Worm (Caenorhabditis elegans) whole organism, L3 larva: Measurements from ENCODE around the gene Y55F3BR.11.

Experiments used
- R02D3.7 ChIP-seq: fragments of 150-350 bp; optimal IDR thresholded peaks from 2 replicates; lab custom pipeline; 2014; ENCODE audit warnings: missing biosample characterization, missing genetic modification characterization
- ZK546.5 ChIP-seq: sonication (generic microtip); optimal IDR thresholded peaks from 2 replicates; lab custom pipeline; 2017; ENCODE audit warnings: missing biosample characterization, missing genetic modification characterization
- aly-2 ChIP-seq: fragments of 150-350 bp; optimal IDR thresholded peaks from 2 replicates; lab custom pipeline; 2014; ENCODE audit warnings: missing biosample characterization, missing genetic modification characterization
- ama-1 ChIP-seq: fragments of 150-350 bp; optimal IDR thresholded peaks from 2 replicates; lab custom pipeline; 2018
- ceh-16 ChIP-seq: sonication (generic microtip); optimal IDR thresholded peaks from 2 replicates; lab custom pipeline; 2017; ENCODE audit warnings: missing biosample characterization, missing genetic modification characterization
- ceh-28 ChIP-seq: fragments of 150-350 bp; optimal IDR thresholded peaks from 2 replicates; lab custom pipeline; 2014; ENCODE audit warnings: missing biosample characterization, missing genetic modification reagents, missing genetic modification characterization
- ceh-82 ChIP-seq: fragments of 150-350 bp; optimal IDR thresholded peaks from 2 replicates; lab custom pipeline; 2014; ENCODE audit warnings: missing biosample characterization, missing genetic modification characterization
- ceh-9 ChIP-seq: sonication (generic microtip); optimal IDR thresholded peaks from 2 replicates; lab custom pipeline; 2018; ENCODE audit warnings: missing biosample characterization, missing genetic modification characterization
- daf-12 ChIP-seq: fragments of 150-350 bp; optimal IDR thresholded peaks from 2 replicates; lab custom pipeline; 2014; ENCODE audit warnings: missing biosample characterization, missing genetic modification reagents, missing genetic modification characterization
- egl-27 ChIP-seq: sonication (generic microtip); optimal IDR thresholded peaks from 4 replicates; lab custom pipeline; 2017; ENCODE audit warnings: missing biosample characterization, missing genetic modification reagents, missing genetic modification characterization
- egl-5 ChIP-seq: fragments of 150-350 bp; optimal IDR thresholded peaks from 2 replicates; lab custom pipeline; 2017; ENCODE audit warnings: missing biosample characterization, missing genetic modification reagents, missing genetic modification characterization, inconsistent platforms
- elt-1 ChIP-seq: fragments of 150-350 bp; optimal IDR thresholded peaks from 2 replicates; lab custom pipeline; 2014; ENCODE audit warnings: missing biosample characterization, missing genetic modification characterization
- elt-2 ChIP-seq: sonication (generic microtip); optimal IDR thresholded peaks from 2 replicates; lab custom pipeline; 2016; ENCODE audit warnings: missing genetic modification reagents, mild to moderate bottlenecking, missing genetic modification characterization, missing compliant biosample characterization
- elt-3 ChIP-seq, 3 experiments: fragments of 150-350 bp in 1 of 3; sonication (generic microtip) in 2 of 3; optimal IDR thresholded peaks; 2 replicates in 2 of 3; 4 replicates in 1 of 3; lab custom pipeline; 2014 to 2017; ENCODE audit warnings: missing biosample characterization in 3 of 3, missing genetic modification characterization in 3 of 3
- fkh-10 ChIP-seq: sonication (generic microtip); optimal IDR thresholded peaks from 2 replicates; lab custom pipeline; 2017; ENCODE audit warnings: missing biosample characterization, missing genetic modification reagents, missing genetic modification characterization
- fkh-2 ChIP-seq: fragments of 150-350 bp; optimal IDR thresholded peaks from 2 replicates; lab custom pipeline; 2014; ENCODE audit warnings: missing biosample characterization, missing genetic modification reagents, missing genetic modification characterization
- hmg-11 ChIP-seq: sonication (generic microtip); optimal IDR thresholded peaks from 2 replicates; lab custom pipeline; 2016; ENCODE audit warnings: missing genetic modification characterization, missing compliant biosample characterization
- jun-1 ChIP-seq: fragments of 150-350 bp; optimal IDR thresholded peaks from 2 replicates; lab custom pipeline; 2014; ENCODE audit warnings: missing biosample characterization, missing genetic modification reagents, missing genetic modification characterization
- lin-15B ChIP-seq: fragments of 150-350 bp; optimal IDR thresholded peaks from 2 replicates; lab custom pipeline; 2014; ENCODE audit warnings: missing biosample characterization, missing genetic modification characterization
- lin-39 ChIP-seq: fragments of 150-350 bp; optimal IDR thresholded peaks from 2 replicates; lab custom pipeline; 2018; ENCODE audit warnings: missing biosample characterization, missing genetic modification reagents, missing genetic modification characterization
- lsy-12 ChIP-seq: sonication (generic microtip); optimal IDR thresholded peaks from 2 replicates; lab custom pipeline; 2016; ENCODE audit warnings: mild to moderate bottlenecking, missing genetic modification characterization, missing compliant biosample characterization
- mdl-1 ChIP-seq: fragments of 150-350 bp; optimal IDR thresholded peaks from 2 replicates; lab custom pipeline; 2014; ENCODE audit warnings: missing biosample characterization, missing genetic modification characterization
- nfya-1 ChIP-seq: sonication (generic microtip); optimal IDR thresholded peaks from 2 replicates; lab custom pipeline; 2017; ENCODE audit warnings: missing genetic modification characterization, mild to moderate bottlenecking, missing compliant biosample characterization, antibody characterized with exemption, moderate library complexity; ENCODE audit not compliant: insufficient read depth
- nhr-11 ChIP-seq: fragments of 150-350 bp; optimal IDR thresholded peaks from 2 replicates; lab custom pipeline; 2014; ENCODE audit warnings: missing biosample characterization, missing genetic modification characterization
- nhr-12 ChIP-seq: fragments of 150-350 bp; optimal IDR thresholded peaks from 2 replicates; lab custom pipeline; 2014; ENCODE audit warnings: missing biosample characterization, missing genetic modification characterization
- nhr-23 ChIP-seq: fragments of 150-350 bp; optimal IDR thresholded peaks from 2 replicates; lab custom pipeline; 2014; ENCODE audit warnings: missing biosample characterization, missing genetic modification reagents, missing genetic modification characterization
- nhr-237 ChIP-seq: fragments of 150-350 bp; optimal IDR thresholded peaks from 2 replicates; lab custom pipeline; 2014; ENCODE audit warnings: missing biosample characterization, missing genetic modification characterization
- nhr-25 ChIP-seq: sonication (generic microtip); optimal IDR thresholded peaks from 2 replicates; lab custom pipeline; 2017; ENCODE audit warnings: missing biosample characterization, missing genetic modification characterization
- nhr-28 ChIP-seq: fragments of 150-350 bp; optimal IDR thresholded peaks from 2 replicates; lab custom pipeline; 2014; ENCODE audit warnings: missing biosample characterization, missing genetic modification characterization
- nhr-43 ChIP-seq: sonication (generic microtip); optimal IDR thresholded peaks from 2 replicates; lab custom pipeline; 2016; ENCODE audit warnings: mild to moderate bottlenecking, missing genetic modification characterization, missing compliant biosample characterization; ENCODE audit not compliant: poor library complexity, severe bottlenecking
- nhr-67 ChIP-seq: fragments of 150-350 bp; optimal IDR thresholded peaks from 2 replicates; lab custom pipeline; 2014; ENCODE audit warnings: missing biosample characterization, missing genetic modification characterization
- nhr-76 ChIP-seq: fragments of 150-350 bp; sonication (generic microtip); optimal IDR thresholded peaks from 5 replicates; lab custom pipeline; 2014; ENCODE audit warnings: missing biosample characterization, missing genetic modification characterization
- nhr-77 ChIP-seq: fragments of 150-350 bp; optimal IDR thresholded peaks from 2 replicates; lab custom pipeline; 2014; ENCODE audit warnings: missing biosample characterization, missing genetic modification characterization
- pha-4 ChIP-seq: fragments of 150-350 bp; optimal IDR thresholded peaks from 2 replicates; lab custom pipeline; 2014; ENCODE audit warnings: missing biosample characterization, missing genetic modification reagents, missing genetic modification characterization
- pqm-1 ChIP-seq: fragments of 150-350 bp; optimal IDR thresholded peaks from 2 replicates; lab custom pipeline; 2017; ENCODE audit warnings: missing biosample characterization, missing genetic modification characterization, inconsistent platforms
- sea-2 ChIP-seq: fragments of 150-350 bp; sonication (generic microtip); optimal IDR thresholded peaks from 4 replicates; lab custom pipeline; 2014; ENCODE audit warnings: missing biosample characterization, missing genetic modification reagents, missing genetic modification characterization
- skn-1 ChIP-seq: fragments of 150-350 bp; optimal IDR thresholded peaks from 2 replicates; lab custom pipeline; 2014; ENCODE audit warnings: missing biosample characterization, missing genetic modification characterization
- snpc-4 ChIP-seq: fragments of 150-350 bp; optimal IDR thresholded peaks from 2 replicates; lab custom pipeline; 2014; ENCODE audit warnings: missing biosample characterization, missing genetic modification characterization
- tbx-2 ChIP-seq: sonication (generic microtip); optimal IDR thresholded peaks from 2 replicates; lab custom pipeline; 2016; ENCODE audit warnings: mild to moderate bottlenecking, missing genetic modification characterization, missing compliant biosample characterization
- unc-39 ChIP-seq: sonication (generic microtip); optimal IDR thresholded peaks from 4 replicates; lab custom pipeline; 2017; ENCODE audit warnings: missing biosample characterization, missing genetic modification characterization
- zag-1 ChIP-seq: fragments of 150-350 bp; optimal IDR thresholded peaks from 2 replicates; lab custom pipeline; 2014; ENCODE audit warnings: missing biosample characterization, missing genetic modification characterization
- ztf-11 ChIP-seq: fragments of 150-350 bp; optimal IDR thresholded peaks from 2 replicates; lab custom pipeline; 2014; ENCODE audit warnings: missing biosample characterization, missing genetic modification characterization
- ztf-4 ChIP-seq: fragments of 150-350 bp; optimal IDR thresholded peaks from 2 replicates; lab custom pipeline; 2014; ENCODE audit warnings: missing biosample characterization, missing genetic modification characterization

Y55F3BR.11 gene

ce11 chrIV:866828-867270 lies 11.8 kb downstream of the Y55F3BR.11 start:
- TF ChIP-seq fkh-2 (tag; lab: Kevin White, UChicago) (no peak), ama-1 (lab: Kevin White, UChicago) (peak; percentile 98), jun-1 (tag; lab: Kevin White, UChicago) (peak; percentile 46), ZK546.5 (tag; lab: Kevin White, UChicago) (no peak), nhr-12 (tag; lab: Kevin White, UChicago) (no peak), ceh-82 (peak; percentile 62), ceh-16 (tag; lab: Kevin White, UChicago) (no peak), lin-15B (peak; percentile 61), nhr-28 (tag; lab: Kevin White, UChicago) (no peak), pha-4 (peak; percentile 64), elt-3 (tag; optimal IDR thresholded peaks at IDR 0.05; lab: Kevin White, UChicago) (peak in 1 of 3 experiments; percentile 67), snpc-4 (peak; percentile 99), pqm-1 (tag; lab: Kevin White, UChicago) (peak; percentile 62), nhr-11 (tag; lab: Kevin White, UChicago) (no peak), tbx-2 (peak; percentile 16), nhr-25 (tag; lab: Kevin White, UChicago) (peak; percentile 86), skn-1 (tag; lab: Kevin White, UChicago) (peak; percentile 80), hmg-11 (tag; lab: Kevin White, UChicago) (no peak), lsy-12 (tag; lab: Kevin White, UChicago) (peak; percentile 62), mdl-1 (tag; lab: Kevin White, UChicago) (no peak), nhr-77 (peak; percentile 73), R02D3.7 (peak; percentile 50), ceh-28 (tag; lab: Kevin White, UChicago) (peak; percentile 52), unc-39 (tag; lab: Kevin White, UChicago) (no peak), nfya-1 (tag; lab: Kevin White, UChicago) (peak; percentile 82), ztf-11 (no peak), aly-2 (tag; lab: Kevin White, UChicago) (peak; percentile 74), nhr-237 (no peak), nhr-23 (tag; lab: Kevin White, UChicago) (peak; percentile 68), nhr-43 (peak; percentile 67), lin-39 (peak; percentile 23), nhr-76 (no peak), elt-2 (tag; lab: Kevin White, UChicago) (peak; percentile 70), elt-1 (tag; lab: Kevin White, UChicago) (no peak), egl-27 (tag; lab: Kevin White, UChicago) (peak; percentile 40)

ce11 chrIV:868723-869122 lies 13.7 kb downstream of the Y55F3BR.11 start:
- TF ChIP-seq lin-39 (no peak), egl-27 (tag; lab: Kevin White, UChicago) (no peak), pqm-1 (tag; lab: Kevin White, UChicago) (no peak), nhr-28 (tag; lab: Kevin White, UChicago) (no peak)

ce11 chrIV:873174-873788 lies 18.3 kb downstream of the Y55F3BR.11 start:
- TF ChIP-seq daf-12 (tag; lab: Kevin White, UChicago) (no peak), sea-2 (no peak), ztf-11 (no peak), unc-39 (tag; lab: Kevin White, UChicago) (no peak), nhr-77 (no peak), fkh-10 (no peak), ceh-82 (no peak), lin-15B (no peak), pqm-1 (tag; lab: Kevin White, UChicago) (no peak), ama-1 (lab: Kevin White, UChicago) (no peak)
- TF ChIP-seq, all 47 proteins: peak for 0

ce11 chrIV:874677-875076 lies 19.7 kb downstream of the Y55F3BR.11 start, which contains the start of gene Y55F3BR.1:
TSS of gene Y55F3BR.1 (plus strand) at chrIV:874791.
- TF ChIP-seq fkh-10 (no peak), nfya-1 (tag; lab: Kevin White, UChicago) (peak; percentile 61), lin-15B (peak; percentile 81), pqm-1 (tag; lab: Kevin White, UChicago) (no peak), aly-2 (tag; lab: Kevin White, UChicago) (no peak), daf-12 (tag; lab: Kevin White, UChicago) (no peak), zag-1 (tag; lab: Kevin White, UChicago) (no peak), elt-2 (tag; lab: Kevin White, UChicago) (no peak), R02D3.7 (no peak), nhr-25 (tag; lab: Kevin White, UChicago) (no peak), ztf-4 (tag; lab: Kevin White, UChicago) (no peak), ZK546.5 (tag; lab: Kevin White, UChicago) (no peak), egl-27 (tag; lab: Kevin White, UChicago) (no peak), lsy-12 (tag; lab: Kevin White, UChicago) (no peak), nhr-77 (no peak), mdl-1 (tag; lab: Kevin White, UChicago) (no peak), nhr-67 (tag; lab: Kevin White, UChicago) (no peak), nhr-23 (tag; lab: Kevin White, UChicago) (peak; percentile 53), nhr-12 (tag; lab: Kevin White, UChicago) (no peak), pha-4 (peak; percentile 87), ceh-28 (tag; lab: Kevin White, UChicago) (peak; percentile 20), egl-5 (tag; lab: Kevin White, UChicago) (peak; percentile 42), nhr-237 (no peak), lin-39 (peak; percentile 46), elt-1 (tag; lab: Kevin White, UChicago) (no peak), ceh-9 (tag; lab: Kevin White, UChicago) (no peak), ama-1 (lab: Kevin White, UChicago) (no peak), hmg-11 (tag; lab: Kevin White, UChicago) (peak; percentile 46), sea-2 (no peak), nhr-76 (no peak), fkh-2 (tag; lab: Kevin White, UChicago) (no peak)
